Worm (Caenorhabditis elegans) whole organism, L4/young adult: ENCODE measurements around the gene ZK381.8.

Experiments used
- W03F9.2 ChIP-seq: fragments of 150-350 bp; optimal IDR thresholded peaks from 2 replicates; lab custom pipeline; 2014; ENCODE audit warnings: missing biosample characterization, missing genetic modification characterization
- dao-5 ChIP-seq: sonication (generic microtip); optimal IDR thresholded peaks from 2 replicates; lab custom pipeline; 2016; ENCODE audit warnings: missing genotype, missing genetic modification characterization, moderate library complexity, missing compliant biosample characterization
- him-1 ChIP-seq: sonication (generic microtip); optimal IDR thresholded peaks from 2 replicates; lab custom pipeline; 2016; ENCODE audit warnings: missing genotype, missing genetic modification reagents, missing genetic modification characterization, missing compliant biosample characterization

Gene ZK381.8

DNA sequence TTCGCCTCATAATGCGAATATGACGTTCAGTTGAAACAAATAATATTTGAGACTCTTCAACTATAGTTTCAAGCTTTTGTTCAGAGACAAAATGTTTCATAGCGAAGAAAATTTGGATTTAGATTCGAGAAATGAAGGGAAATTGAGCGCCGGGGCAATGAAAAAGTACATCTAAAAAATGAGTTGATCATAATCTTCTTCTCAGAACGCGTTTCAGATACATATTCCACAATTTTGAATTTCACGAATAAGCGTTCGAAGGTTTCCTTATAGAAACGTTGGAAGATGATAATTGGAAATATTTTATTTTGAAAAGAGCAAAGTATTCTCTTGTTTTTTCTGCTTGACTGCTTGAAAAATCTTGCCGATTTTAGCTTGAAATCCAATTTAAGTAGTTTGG is at the start of gene ZK381.8:
TSS of gene ZK381.8 (minus strand) at position 101 of the 400 bp plus-strand sequence.
- no peak for TF ChIP-seq dao-5 (tag; lab: Kevin White, UChicago)
- TF ChIP-seq him-1 = no peak
- TF ChIP-seq W03F9.2 (tag; lab: Kevin White, UChicago) = no peak

ce11 chrIV:7018623-7019022 is 48.5 kb upstream of the ZK381.8 start:
- TF ChIP-seq him-1 (no peak), W03F9.2 (tag; lab: Kevin White, UChicago) (no peak), dao-5 (tag; lab: Kevin White, UChicago) (no peak)

- no peak for TF ChIP-seq dao-5 (tag; lab: Kevin White, UChicago)
- no peak for TF ChIP-seq W03F9.2 (tag; lab: Kevin White, UChicago)
- TF ChIP-seq him-1 = no peak
Measured at ce11 chrIV:7017123-7017674, 47.0 kb upstream of the ZK381.8 start, which contains the start of gene gldi-4. gldi-4 (plus strand) TSS chrIV:7017624.

DNA sequence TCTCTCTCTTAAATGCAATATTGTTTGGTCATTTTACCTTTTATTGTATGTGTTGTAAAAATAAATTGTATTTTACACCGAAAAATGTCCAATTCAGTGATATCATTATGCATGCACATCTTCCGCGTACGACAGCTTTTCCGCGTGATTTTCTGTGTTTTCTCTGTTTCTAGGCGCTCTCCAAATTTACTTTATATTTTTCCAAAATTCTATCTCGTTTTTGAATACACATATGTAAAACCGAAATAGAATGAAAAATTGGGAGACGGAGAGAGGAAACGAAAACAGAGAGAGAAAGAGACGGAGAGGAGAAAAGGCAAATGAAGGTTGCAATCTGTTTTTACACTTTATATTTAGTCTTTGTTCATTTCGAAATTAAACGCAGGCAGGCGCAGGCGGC is 46.3 kb upstream of the ZK381.8 start:
- TF ChIP-seq him-1 (no peak), dao-5 (tag; lab: Kevin White, UChicago) (no peak), W03F9.2 (tag; lab: Kevin White, UChicago) (no peak)

ce11 chrIV:7012731-7013445 is 42.7 kb upstream of the ZK381.8 start:
- TF ChIP-seq him-1 (no peak), W03F9.2 (tag; lab: Kevin White, UChicago) (peak; percentile 38)

ce11 chrIV:7012214-7012613 is 42.0 kb upstream of the ZK381.8 start:
- TF ChIP-seq dao-5 (tag; lab: Kevin White, UChicago) (no peak), W03F9.2 (tag; lab: Kevin White, UChicago) (no peak), him-1 (no peak)

DNA sequence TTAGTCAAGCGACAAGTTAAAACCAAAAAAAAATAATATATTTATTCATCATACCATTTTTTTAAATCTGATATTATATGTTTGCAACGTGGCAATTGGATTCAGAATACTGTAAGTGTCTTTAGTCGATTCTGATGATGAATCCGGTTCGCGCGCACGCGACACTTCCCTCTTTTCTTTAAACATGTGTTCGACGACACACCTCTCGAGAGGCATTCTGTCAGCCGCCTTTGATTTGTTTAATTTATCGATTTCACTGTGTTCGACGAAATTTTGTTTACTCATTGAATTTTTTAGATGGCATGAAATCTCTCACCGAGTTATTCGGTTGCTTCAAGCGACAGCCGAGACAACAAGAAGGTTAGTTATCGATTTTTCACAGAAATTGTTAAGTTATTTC is 41.6 kb upstream of the ZK381.8 start, which contains the start of gene trxr-1:
TSS of gene trxr-1 (plus strand) at position 227 of the 400 bp plus-strand sequence.
- TF ChIP-seq him-1 = no peak
- TF ChIP-seq W03F9.2 (tag; lab: Kevin White, UChicago) = no peak
- TF ChIP-seq dao-5 (tag; lab: Kevin White, UChicago) = no peak

DNA sequence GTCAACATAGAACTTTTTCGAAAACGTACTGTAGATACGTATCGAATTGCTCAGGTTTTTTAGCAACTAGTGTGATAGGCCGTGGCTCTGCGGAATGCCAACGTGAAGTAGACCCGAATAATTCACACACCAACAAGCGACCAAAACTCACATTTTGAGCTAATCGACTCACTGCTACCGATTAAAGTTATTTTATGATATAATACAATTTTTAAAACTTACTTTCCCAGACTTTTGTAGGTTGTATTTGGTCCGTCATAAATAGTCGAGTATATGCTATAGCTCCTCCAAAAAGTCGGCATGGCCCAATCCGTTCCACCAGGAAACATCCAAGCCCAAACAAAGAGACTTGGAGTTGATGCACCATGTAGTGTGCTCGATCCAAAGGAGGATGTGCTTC is 40.7 kb upstream of the ZK381.8 start, which contains the start of gene C25A8.1:
TSS of gene C25A8.1 (plus strand) at position 301 of the 400 bp plus-strand sequence.
- TF ChIP-seq W03F9.2 (tag; lab: Kevin White, UChicago) (no peak), dao-5 (tag; lab: Kevin White, UChicago) (no peak), him-1 (no peak)

DNA sequence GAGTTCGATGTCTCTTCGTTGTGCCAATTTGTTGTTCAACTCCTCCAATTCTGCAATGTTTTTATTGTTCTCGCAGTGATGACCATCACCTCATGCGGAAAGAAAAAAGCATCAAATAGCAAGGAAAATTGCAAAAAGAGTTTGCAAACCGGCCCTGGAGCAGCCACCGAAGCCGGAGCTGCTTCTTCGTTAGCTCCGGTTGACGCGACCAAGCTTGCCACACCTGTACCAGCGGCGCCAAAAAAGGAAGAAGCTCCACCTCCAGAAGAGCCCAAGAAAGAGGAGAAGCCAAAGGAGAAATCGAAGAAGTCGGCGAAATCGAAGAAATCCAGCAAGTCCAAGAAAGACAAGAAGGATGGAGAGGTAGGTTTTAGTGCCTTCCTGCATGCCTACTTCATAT is 40.0 kb upstream of the ZK381.8 start:
- TF ChIP-seq dao-5 (tag; lab: Kevin White, UChicago) (no peak), W03F9.2 (tag; lab: Kevin White, UChicago) (no peak), him-1 (no peak)

DNA sequence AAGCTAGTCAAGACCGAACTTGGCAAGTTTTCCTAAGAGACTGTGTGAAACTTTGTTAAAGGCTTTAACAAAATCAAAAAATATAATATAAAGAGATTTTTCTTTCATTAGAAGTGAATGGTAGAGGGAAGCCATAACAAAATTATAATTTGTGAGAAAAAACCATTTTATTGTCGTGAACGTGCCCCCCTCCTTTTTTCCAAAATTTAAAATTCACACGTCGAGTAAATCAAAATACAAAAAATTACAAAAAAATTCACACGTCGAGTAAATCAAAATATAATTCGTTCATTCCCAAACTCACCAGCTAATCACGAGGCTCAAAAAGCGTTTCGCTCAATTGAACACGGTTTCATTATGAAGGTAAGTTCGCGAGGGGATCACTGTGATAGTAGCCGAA is 39.4 kb upstream of the ZK381.8 start, which contains the start of gene C25A8.2:
TSS of gene C25A8.2 (plus strand) at position 301 of the 400 bp plus-strand sequence.
- no peak for TF ChIP-seq him-1
- TF ChIP-seq W03F9.2 (tag; lab: Kevin White, UChicago) = no peak
- TF ChIP-seq dao-5 (tag; lab: Kevin White, UChicago) = no peak

- no peak for TF ChIP-seq him-1
- TF ChIP-seq W03F9.2 (tag; lab: Kevin White, UChicago) = no peak
- no peak for TF ChIP-seq dao-5 (tag; lab: Kevin White, UChicago)
Measured at ce11 chrIV:7003323-7003722, 33.2 kb upstream of the ZK381.8 start, which contains the start of gene cht-3. cht-3 (plus strand) TSS chrIV:7003623.

- TF ChIP-seq him-1 = no peak
- no peak for TF ChIP-seq dao-5 (tag; lab: Kevin White, UChicago)
- TF ChIP-seq W03F9.2 (tag; lab: Kevin White, UChicago) = no peak
Measured at ce11 chrIV:6999206-6999605, 29.0 kb upstream of the ZK381.8 start, which contains the start of gene C25A8.5. C25A8.5 (plus strand) TSS chrIV:6999506.

DNA sequence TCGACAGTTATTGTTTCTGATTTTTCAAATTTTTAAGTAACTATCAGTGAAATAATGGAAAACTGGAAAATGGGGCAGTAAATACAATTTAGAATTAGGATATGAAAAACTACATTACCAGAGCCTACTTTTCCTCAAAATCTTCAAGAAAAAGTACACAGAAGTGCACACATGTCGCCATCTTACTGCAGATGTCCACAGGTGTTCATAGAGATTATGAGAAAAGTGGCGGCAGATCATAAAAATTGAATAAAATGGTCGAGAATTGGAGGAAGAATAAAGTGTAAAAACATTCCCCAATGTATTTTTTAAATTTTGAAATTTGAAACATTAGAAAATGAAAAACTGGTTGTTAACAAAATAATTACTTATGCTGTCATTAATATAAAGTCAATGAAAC is 27.7 kb upstream of the ZK381.8 start:
- no peak for TF ChIP-seq W03F9.2 (tag; lab: Kevin White, UChicago)
- no peak for TF ChIP-seq dao-5 (tag; lab: Kevin White, UChicago)
- TF ChIP-seq him-1 = no peak

DNA sequence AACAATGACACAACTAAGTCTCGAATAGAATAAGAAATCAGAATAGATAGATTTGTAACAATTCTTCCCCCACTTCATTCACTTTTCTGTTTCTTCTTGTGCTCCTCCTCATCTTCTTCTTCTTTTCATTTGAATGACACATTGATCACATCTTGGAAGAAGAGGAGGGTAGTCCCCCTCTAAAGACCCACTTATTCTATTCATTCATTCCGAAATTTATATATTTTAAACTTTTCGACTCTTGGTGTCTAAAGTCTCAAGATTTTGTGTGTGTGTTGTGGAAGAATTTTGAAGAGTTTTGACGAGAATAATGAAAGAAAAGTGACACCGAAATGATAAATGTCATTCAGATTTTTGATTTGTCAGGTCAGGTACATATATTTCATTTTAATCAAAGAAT is 20.9 kb upstream of the ZK381.8 start:
- TF ChIP-seq dao-5 (tag; lab: Kevin White, UChicago) (no peak), W03F9.2 (tag; lab: Kevin White, UChicago) (no peak), him-1 (no peak)
